Worm (Caenorhabditis elegans): ENCODE results near the gene unc-41.

Gene unc-41

DNA sequence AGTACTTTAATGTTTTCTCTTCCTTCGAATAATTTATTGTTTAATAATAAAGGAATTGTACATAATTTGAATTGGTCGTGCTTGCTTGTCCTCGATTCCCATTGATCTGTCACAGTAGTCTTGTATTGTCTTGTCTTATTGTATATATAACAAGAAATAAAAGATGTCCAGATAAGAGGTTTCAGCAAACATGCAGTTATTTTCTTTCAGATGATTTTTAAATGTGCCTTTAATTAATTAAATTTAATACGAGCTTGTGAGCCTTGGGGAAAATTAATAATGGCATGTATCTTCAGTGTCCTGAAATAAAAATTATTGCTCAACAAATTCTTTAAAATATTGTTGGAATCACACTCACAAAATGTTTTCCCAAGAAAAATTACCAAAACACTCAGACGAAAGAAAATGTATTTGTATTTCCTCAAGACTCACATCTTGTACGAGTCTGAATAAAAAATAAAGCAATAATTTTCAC, 47.1 kb upstream of the unc-41 start (continued):
- TF ChIP-seq attf-3 (GFP tag; conservative IDR thresholded peaks at IDR 0.05) (no peak), madf-8 (GFP tag; conservative IDR thresholded peaks at IDR 0.05) (no peak; the same call in 1 of the 2 replicates), egl-44 (GFP tag; IDR thresholded peaks at IDR 0.05) (no peak), snpc-3.4 (tag; optimal IDR thresholded peaks at IDR 0.05) (peak; percentile 84), F23B12.7 (tag; optimal IDR thresholded peaks at IDR 0.05; ENCODE audit: insufficient read depth) (peak; percentile 58), Y95B8A.8 (GFP tag; IDR thresholded peaks at IDR 0.05) (peak; percentile 97), efl-1 (GFP tag; optimal IDR thresholded peaks at IDR 0.05) (no peak), lsy-27 (tag; optimal IDR thresholded peaks at IDR 0.05; ENCODE audit: borderline replicate concordance, insufficient read depth) (no peak), mxl-1 (tag; optimal IDR thresholded peaks at IDR 0.05) (no peak), B0035.1 (tag; optimal IDR thresholded peaks at IDR 0.05) (no peak), dox-1 (GFP tag; IDR thresholded peaks at IDR 0.05) (no peak), sdz-38 (tag; optimal IDR thresholded peaks at IDR 0.05) (no peak), xnd-1 (tag; optimal IDR thresholded peaks at IDR 0.05) (peak; percentile 5), D2030.7 (GFP tag; IDR thresholded peaks at IDR 0.05) (peak; percentile 93), cebp-1 (GFP tag; IDR thresholded peaks at IDR 0.05) (no peak), cebp-1 (tag; optimal IDR thresholded peaks at IDR 0.05) (peak; percentile 3), let-526 (GFP tag; IDR thresholded peaks at IDR 0.05) (no peak), sea-2 (GFP tag; IDR thresholded peaks at IDR 0.05) (no peak), mel-28 (tag; optimal IDR thresholded peaks at IDR 0.05; ENCODE audit: borderline replicate concordance) (no peak), gei-17 (GFP tag; optimal IDR thresholded peaks at IDR 0.05) (no peak), ekl-4 (GFP tag; IDR thresholded peaks at IDR 0.05) (no peak), bed-1 (GFP tag; IDR thresholded peaks at IDR 0.05) (no peak), repo-1 (tag; optimal IDR thresholded peaks at IDR 0.05) (peak; percentile 66), ceh-79 (tag; optimal IDR thresholded peaks at IDR 0.05) (no peak), Y53F4B.3 (GFP tag; IDR thresholded peaks at IDR 0.05) (0 out of 2 replicates have a peak, but pooled peaks have one; percentile 37), ceh-58 (GFP tag; IDR thresholded peaks at IDR 0.05) (no peak), snpc-1.1 (tag; optimal IDR thresholded peaks at IDR 0.05; ENCODE audit: insufficient read depth) (peak; percentile 78), B0019.2 (GFP tag; conservative IDR thresholded peaks at IDR 0.05) (peak; percentile 59; the same call in 1 of the 2 replicates), nhr-90 (tag; optimal IDR thresholded peaks at IDR 0.05) (no peak), mcd-1 (GFP tag; IDR thresholded peaks at IDR 0.05) (no peak), fkh-3 (tag; optimal IDR thresholded peaks at IDR 0.05) (no peak), zim-3 (tag; optimal IDR thresholded peaks at IDR 0.05) (no peak), snpc-1.3 (tag; optimal IDR thresholded peaks at IDR 0.05; ENCODE audit: insufficient read depth) (peak; percentile 88), K11D2.4 (GFP tag; IDR thresholded peaks at IDR 0.05) (no peak), madf-6 (GFP tag; IDR thresholded peaks at IDR 0.05) (no peak), ets-4 (GFP tag; optimal IDR thresholded peaks at IDR 0.05) (no peak)

DNA sequence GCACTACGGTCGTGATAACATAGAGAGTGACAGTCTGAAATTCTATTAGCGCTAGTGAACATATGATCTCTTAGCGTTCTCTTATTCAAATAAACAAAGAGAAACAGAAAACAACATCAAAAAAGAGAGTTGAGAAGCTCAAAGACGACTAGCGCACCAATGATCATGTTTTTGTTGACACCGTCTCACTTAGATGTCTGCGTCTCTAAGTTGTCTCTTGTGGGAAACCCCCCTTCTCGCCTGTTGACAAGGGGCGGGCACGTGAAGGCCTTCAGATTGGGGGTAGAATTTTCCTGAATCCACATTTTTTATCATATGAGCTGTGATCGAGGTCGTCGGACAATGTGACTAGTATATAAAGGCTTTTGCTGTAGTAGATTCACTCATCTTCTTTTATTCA, 43.9 kb upstream of the unc-41 start:
- TF ChIP-seq chd-7 (tag; optimal IDR thresholded peaks at IDR 0.05) (peak; percentile 10), mcd-1 (GFP tag; IDR thresholded peaks at IDR 0.05) (no peak; the same call in 1 of the 2 replicates), aptf-2 (GFP tag; conservative IDR thresholded peaks at IDR 0.05) (peak; percentile 40; the same call in 1 of the 2 replicates), hlh-12 (tag; optimal IDR thresholded peaks at IDR 0.05) (no peak), aptf-3 (GFP tag; IDR thresholded peaks at IDR 0.05) (peak; percentile 23; the same call in 1 of the 2 replicates), hmg-1.2 (GFP tag; IDR thresholded peaks at IDR 0.05) (peak; percentile 50; the same call in 1 of the 2 replicates), hsf-1 (GFP tag; IDR thresholded peaks at IDR 0.05) (peak; percentile 27; the same call in 1 of the 2 replicates), Y67H2A.10 (GFP tag; conservative IDR thresholded peaks at IDR 0.05) (no peak), pbrm-1 (GFP tag; IDR thresholded peaks at IDR 0.05) (peak; percentile 44; the same call in 1 of the 2 replicates), lin-35 (GFP tag; optimal IDR thresholded peaks at IDR 0.05) (no peak), ama-1 (optimal IDR thresholded peaks at IDR 0.05) (no peak), ama-1 (GFP tag; optimal IDR thresholded peaks at IDR 0.05) (peak in 1 of 2 experiments; percentile 64), Y53G8AR.9 (GFP tag; conservative IDR thresholded peaks at IDR 0.05) (no peak; the same call in 1 of the 2 replicates), snpc-3.4 (tag; optimal IDR thresholded peaks at IDR 0.05) (no peak), nhr-80 (tag; optimal IDR thresholded peaks at IDR 0.05) (no peak), rcor-1 (GFP tag; IDR thresholded peaks at IDR 0.05) (no peak)

Measured in whole organism, young adult.